Worm (Caenorhabditis elegans) whole organism, early embryonic: ENCODE data around the gene unc-9.

Experiments
- B0310.2 ChIP-seq: sonication (generic microtip); optimal IDR thresholded peaks from 2 replicates; lab custom pipeline; 2016; ENCODE audit warnings: mild to moderate bottlenecking, missing genetic modification characterization, missing compliant biosample characterization
- F13C5.2 ChIP-seq: sonication (generic microtip); optimal IDR thresholded peaks from 2 replicates; lab custom pipeline; 2017; ENCODE audit warnings: mild to moderate bottlenecking, missing genetic modification characterization, inconsistent platforms, missing compliant biosample characterization
- aly-1 ChIP-seq: sonication (generic microtip); optimal IDR thresholded peaks from 2 replicates; lab custom pipeline; 2016; ENCODE audit warnings: missing genetic modification characterization, missing compliant biosample characterization
- ama-1 ChIP-seq: fragments of 150-350 bp; optimal IDR thresholded peaks from 2 replicates; lab custom pipeline; 2014
- ceh-13 ChIP-seq: fragments of 200-800 bp; sonication (Bioruptor generic); optimal IDR thresholded peaks from 2 replicates; lab custom pipeline; 2018; ENCODE audit warnings: mild to moderate bottlenecking, missing genetic modification characterization, missing compliant biosample characterization
- ceh-36 ChIP-seq: sonication (generic microtip); optimal IDR thresholded peaks from 2 replicates; lab custom pipeline; 2016; ENCODE audit warnings: missing genetic modification characterization, inconsistent platforms, missing compliant biosample characterization
- ets-7 ChIP-seq: sonication (generic microtip); optimal IDR thresholded peaks from 2 replicates; lab custom pipeline; 2016; ENCODE audit warnings: missing genotype, missing genetic modification characterization, missing compliant biosample characterization
- flt-1 ChIP-seq: fragments of 200-800 bp; sonication (Bioruptor generic); IDR thresholded peaks from 2 replicates; pipeline ENCODE4 v1.3.6; 2022; ENCODE audit warnings: missing genetic modification characterization, missing compliant biosample characterization
- hmbx-1 ChIP-seq: sonication (generic microtip); optimal IDR thresholded peaks from 2 replicates; lab custom pipeline; 2016; ENCODE audit warnings: mild to moderate bottlenecking, missing genetic modification characterization, missing compliant biosample characterization
- hmg-4 ChIP-seq: fragments of 200-800 bp; sonication (Bioruptor generic); optimal IDR thresholded peaks from 2 replicates; lab custom pipeline; 2018; ENCODE audit warnings: mild to moderate bottlenecking, missing genetic modification characterization, missing compliant biosample characterization
- hnd-1 ChIP-seq: sonication (generic microtip); optimal IDR thresholded peaks from 2 replicates; lab custom pipeline; 2016; ENCODE audit warnings: missing genetic modification characterization, missing compliant biosample characterization
- pes-1 ChIP-seq: fragments of 200-800 bp; sonication (Bioruptor generic); IDR thresholded peaks from 2 replicates; pipeline ENCODE4 v1.3.6; 2022; ENCODE audit warnings: missing genetic modification reagents, missing genetic modification characterization, missing compliant biosample characterization
- scrt-1 ChIP-seq: fragments of 200-800 bp; sonication (Bioruptor generic); IDR thresholded peaks from 2 replicates; pipeline ENCODE4 v1.3.6; 2022; ENCODE audit warnings: missing genetic modification characterization, missing compliant biosample characterization
- sea-1 ChIP-seq: fragments of 200-800 bp; sonication (Bioruptor generic); conservative IDR thresholded peaks from 2 replicates; pipeline ENCODE4 v1.3.6; 2022; ENCODE audit warnings: missing genetic modification characterization, missing compliant biosample characterization
- tbx-11 ChIP-seq: fragments of 200-800 bp; sonication (Bioruptor generic); IDR thresholded peaks from 2 replicates; pipeline ENCODE4 v1.3.6; 2022; ENCODE audit warnings: missing genetic modification characterization, missing compliant biosample characterization
- tbx-37 ChIP-seq: fragments of 200-800 bp; sonication (Bioruptor generic); conservative IDR thresholded peaks from 2 replicates; pipeline ENCODE4 v1.3.6; 2022; ENCODE audit warnings: missing genetic modification reagents, missing genetic modification characterization, missing compliant biosample characterization
- tra-4 ChIP-seq: sonication (generic microtip); optimal IDR thresholded peaks from 2 replicates; lab custom pipeline; 2017; ENCODE audit warnings: missing genetic modification characterization, missing compliant biosample characterization

The unc-9 gene

DNA sequence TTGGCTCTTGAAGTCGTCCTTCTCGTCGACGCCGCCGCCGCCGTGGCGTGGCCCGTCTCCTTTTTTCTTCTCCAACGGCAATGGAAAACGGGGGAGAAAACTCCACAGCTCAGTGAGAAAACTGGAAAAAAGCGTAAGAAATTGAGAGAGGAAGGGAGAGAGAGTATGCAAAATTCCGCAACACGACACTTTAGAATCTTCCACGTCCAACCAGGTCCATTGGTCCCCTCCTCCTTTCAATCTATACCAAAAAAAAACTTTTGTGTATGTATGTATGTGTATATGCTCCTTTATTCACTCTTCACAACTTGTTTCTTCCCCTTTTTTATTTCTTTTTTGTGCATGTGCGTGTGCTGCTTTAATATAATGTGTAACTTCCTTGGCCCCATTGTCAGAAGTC, 7.5 kb downstream of the unc-9 start:
- TF ChIP-seq scrt-1 (GFP tag; lab: Robert Waterston, UW), result no peak
- TF ChIP-seq hnd-1 (tag; lab: Kevin White, UChicago), result no peak
- no peak for TF ChIP-seq hmbx-1 (tag; lab: Kevin White, UChicago)
- TF ChIP-seq tra-4 (tag; lab: Kevin White, UChicago), result no peak
- no peak for TF ChIP-seq aly-1 (tag; lab: Kevin White, UChicago)
- TF ChIP-seq B0310.2 (tag; lab: Kevin White, UChicago), result no peak
- TF ChIP-seq F13C5.2 (tag; lab: Kevin White, UChicago), result no peak
- no peak for TF ChIP-seq pes-1 (GFP tag; lab: Robert Waterston, UW)
- TF ChIP-seq ets-7 (tag; lab: Kevin White, UChicago), result no peak
- no peak for TF ChIP-seq sea-1 (GFP tag; lab: Robert Waterston, UW)
- no peak for TF ChIP-seq ama-1 (lab: Kevin White, UChicago)
- TF ChIP-seq tbx-37 (GFP tag; lab: Robert Waterston, UW), result no peak
- TF ChIP-seq ceh-13 (GFP tag; lab: Kevin White, UChicago), result no peak
- TF ChIP-seq flt-1 (GFP tag; lab: Robert Waterston, UW), result no peak
- no peak for TF ChIP-seq tbx-11 (GFP tag; lab: Robert Waterston, UW)
- TF ChIP-seq ceh-36 (tag; lab: Kevin White, UChicago), result no peak
- no peak for TF ChIP-seq hmg-4 (GFP tag; lab: Kevin White, UChicago)

DNA sequence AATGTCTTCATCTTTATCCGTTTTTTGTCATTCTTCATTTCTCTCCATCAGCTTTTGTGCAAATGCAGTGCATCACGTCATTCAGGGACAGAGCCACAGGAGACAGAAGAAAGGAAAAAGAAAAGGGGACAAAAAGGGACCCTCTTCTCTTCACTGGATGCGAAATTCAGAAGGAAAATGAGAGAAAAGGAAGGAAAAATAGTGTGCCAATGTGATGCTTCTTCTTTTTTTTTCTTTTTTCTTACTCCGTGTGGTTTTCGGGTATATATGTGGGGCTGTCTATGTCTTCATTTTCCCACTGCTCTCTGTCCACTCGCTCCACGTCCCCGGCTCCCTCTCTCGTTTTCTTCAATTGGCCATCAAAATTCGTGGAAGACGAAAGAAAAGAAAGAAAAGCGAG, 8.9 kb downstream of the unc-9 start:
- no peak for TF ChIP-seq F13C5.2 (tag; lab: Kevin White, UChicago)
- no peak for TF ChIP-seq tbx-37 (GFP tag; lab: Robert Waterston, UW)
- no peak for TF ChIP-seq tbx-11 (GFP tag; lab: Robert Waterston, UW)
- TF ChIP-seq tra-4 (tag; lab: Kevin White, UChicago), result no peak
- TF ChIP-seq ets-7 (tag; lab: Kevin White, UChicago), result no peak
- no peak for TF ChIP-seq flt-1 (GFP tag; lab: Robert Waterston, UW)
- no peak for TF ChIP-seq hmbx-1 (tag; lab: Kevin White, UChicago)
- no peak for TF ChIP-seq hnd-1 (tag; lab: Kevin White, UChicago)
- no peak for TF ChIP-seq sea-1 (GFP tag; lab: Robert Waterston, UW)
- TF ChIP-seq aly-1 (tag; lab: Kevin White, UChicago), result no peak
- no peak for TF ChIP-seq hmg-4 (GFP tag; lab: Kevin White, UChicago)
- TF ChIP-seq ama-1 (lab: Kevin White, UChicago), result no peak
- no peak for TF ChIP-seq ceh-36 (tag; lab: Kevin White, UChicago)

DNA sequence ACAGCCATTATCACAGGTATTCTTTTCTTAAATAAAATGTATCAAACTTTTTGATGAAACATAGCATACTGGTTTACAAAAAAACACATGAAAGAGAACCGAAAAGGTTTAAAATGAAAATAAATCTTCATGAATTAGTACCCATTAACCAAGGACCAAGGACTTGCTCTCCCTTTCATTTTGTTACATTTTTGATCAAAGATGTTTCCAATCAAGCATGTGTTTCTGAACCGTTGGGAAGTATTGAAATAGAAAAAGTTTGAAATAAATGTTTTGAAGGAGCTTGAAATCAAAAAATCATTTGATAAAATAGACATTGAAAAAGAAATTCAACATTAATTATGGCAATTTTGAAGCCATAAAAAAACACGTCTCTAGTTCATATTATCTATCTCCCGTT, 11.0 kb downstream of the unc-9 start:
- TF ChIP-seq hnd-1 (tag; lab: Kevin White, UChicago) (no peak), pes-1 (GFP tag; lab: Robert Waterston, UW) (no peak), flt-1 (GFP tag; lab: Robert Waterston, UW) (no peak), B0310.2 (tag; lab: Kevin White, UChicago) (no peak)

DNA sequence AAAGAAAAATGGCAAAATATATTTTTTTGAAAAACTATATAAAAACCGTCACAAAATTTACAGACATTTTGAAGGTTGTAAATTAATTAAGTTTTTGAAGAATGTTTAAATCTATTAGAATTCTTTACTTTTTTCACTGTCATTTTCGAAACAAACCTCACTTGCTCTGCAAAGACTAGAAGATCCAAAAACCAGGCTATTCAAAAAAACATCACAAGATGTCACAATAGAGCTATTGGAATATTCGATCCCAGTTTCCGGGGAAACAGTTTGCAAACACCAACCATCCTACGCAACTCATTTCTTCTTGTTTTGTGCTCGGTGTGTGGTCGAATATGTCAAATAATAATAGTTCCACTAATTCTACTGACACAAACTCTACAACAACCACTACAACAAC, 15.2 kb downstream of the unc-9 start, which contains the start of gene R12H7.4:
R12H7.4 (plus strand) TSS at position 301 of the 400 bp plus-strand sequence.
- TF ChIP-seq tra-4 (tag; lab: Kevin White, UChicago) (no peak), sea-1 (GFP tag; lab: Robert Waterston, UW) (no peak), tbx-37 (GFP tag; lab: Robert Waterston, UW) (no peak), hmg-4 (GFP tag; lab: Kevin White, UChicago) (no peak), pes-1 (GFP tag; lab: Robert Waterston, UW) (no peak), flt-1 (GFP tag; lab: Robert Waterston, UW) (no peak), scrt-1 (GFP tag; lab: Robert Waterston, UW) (no peak), aly-1 (tag; lab: Kevin White, UChicago) (no peak), ceh-13 (GFP tag; lab: Kevin White, UChicago) (no peak), tbx-11 (GFP tag; lab: Robert Waterston, UW) (no peak), ets-7 (tag; lab: Kevin White, UChicago) (no peak), ama-1 (lab: Kevin White, UChicago) (no peak), B0310.2 (tag; lab: Kevin White, UChicago) (no peak), ceh-36 (tag; lab: Kevin White, UChicago) (no peak), hmbx-1 (tag; lab: Kevin White, UChicago) (no peak), hnd-1 (tag; lab: Kevin White, UChicago) (no peak), F13C5.2 (tag; lab: Kevin White, UChicago) (no peak)

DNA sequence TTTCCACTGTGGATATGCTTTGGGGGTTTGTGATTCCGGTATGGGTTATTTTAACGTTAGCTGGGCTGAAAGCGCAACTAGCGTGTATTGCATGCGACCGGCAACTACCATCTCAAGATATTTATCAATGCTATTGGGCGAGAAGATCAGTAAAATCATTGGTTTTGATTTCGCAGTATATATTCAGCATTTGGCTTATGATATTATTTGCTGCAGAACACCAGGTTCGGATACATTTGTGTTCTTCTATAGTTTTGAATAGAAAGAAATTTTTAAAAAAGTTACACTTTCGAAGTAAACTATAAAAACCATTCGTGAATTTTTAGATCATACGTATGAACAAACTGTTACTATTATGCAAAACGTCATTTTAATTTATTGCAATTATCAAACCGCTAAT, 16.4 kb downstream of the unc-9 start:
- TF ChIP-seq sea-1 (GFP tag; lab: Robert Waterston, UW) (no peak), tbx-37 (GFP tag; lab: Robert Waterston, UW) (no peak), aly-1 (tag; lab: Kevin White, UChicago) (no peak), ama-1 (lab: Kevin White, UChicago) (no peak), ceh-13 (GFP tag; lab: Kevin White, UChicago) (no peak), tbx-11 (GFP tag; lab: Robert Waterston, UW) (no peak), ets-7 (tag; lab: Kevin White, UChicago) (no peak), F13C5.2 (tag; lab: Kevin White, UChicago) (no peak), B0310.2 (tag; lab: Kevin White, UChicago) (no peak), hmbx-1 (tag; lab: Kevin White, UChicago) (no peak), flt-1 (GFP tag; lab: Robert Waterston, UW) (no peak), pes-1 (GFP tag; lab: Robert Waterston, UW) (no peak), tra-4 (tag; lab: Kevin White, UChicago) (no peak), hmg-4 (GFP tag; lab: Kevin White, UChicago) (no peak), ceh-36 (tag; lab: Kevin White, UChicago) (no peak), hnd-1 (tag; lab: Kevin White, UChicago) (no peak), scrt-1 (GFP tag; lab: Robert Waterston, UW) (no peak)

DNA sequence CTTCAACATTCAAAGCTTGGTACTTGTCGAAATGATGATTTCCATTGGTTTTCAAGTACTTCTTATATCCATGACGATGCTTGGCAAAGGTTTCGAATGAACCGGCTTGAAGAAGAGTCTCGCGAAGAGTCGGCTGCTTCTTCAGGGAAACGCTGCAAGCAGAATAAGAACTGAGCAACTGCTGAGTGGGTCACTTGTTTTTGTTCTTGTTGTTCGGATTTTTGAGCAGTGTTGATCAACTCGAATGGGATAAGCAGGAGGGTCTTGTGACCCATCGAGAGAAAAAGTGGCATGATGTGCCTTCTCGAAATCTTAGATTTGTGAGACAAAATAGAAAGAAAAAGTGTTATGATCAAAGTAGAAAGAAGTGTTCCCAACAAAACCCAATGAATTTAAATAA, 19.0 kb downstream of the unc-9 start:
- TF ChIP-seq tbx-11 (GFP tag; lab: Robert Waterston, UW), result no peak
- no peak for TF ChIP-seq pes-1 (GFP tag; lab: Robert Waterston, UW)
- TF ChIP-seq ets-7 (tag; lab: Kevin White, UChicago), result no peak
- no peak for TF ChIP-seq ceh-36 (tag; lab: Kevin White, UChicago)
